Worm (Caenorhabditis elegans) whole organism, late embryonic: ENCODE results near the gene exos-4.2.

ENCODE experiments used
- C08G9.2 ChIP-seq: sonication (generic microtip); optimal IDR thresholded peaks from 2 replicates; lab custom pipeline; 2016; ENCODE audit warnings: mild to moderate bottlenecking, missing genetic modification characterization, moderate library complexity, missing compliant biosample characterization
- F13H6.1 ChIP-seq: sonication (generic microtip); optimal IDR thresholded peaks from 2 replicates; lab custom pipeline; 2016; ENCODE audit warnings: missing genetic modification characterization, missing compliant biosample characterization
- ama-1 ChIP-seq: fragments of 150-350 bp; optimal IDR thresholded peaks from 2 replicates; lab custom pipeline; 2014
- ceh-34 ChIP-seq: sonication (generic microtip); optimal IDR thresholded peaks from 2 replicates; lab custom pipeline; 2016; ENCODE audit warnings: mild to moderate bottlenecking, missing genetic modification characterization, missing compliant biosample characterization
- ceh-48 ChIP-seq: sonication (generic microtip); optimal IDR thresholded peaks from 2 replicates; lab custom pipeline; 2016; ENCODE audit warnings: missing genetic modification characterization, inconsistent platforms, missing compliant biosample characterization
- che-1 ChIP-seq: sonication (generic microtip); optimal IDR thresholded peaks from 2 replicates; lab custom pipeline; 2016; ENCODE audit warnings: mild to moderate bottlenecking, missing genetic modification characterization, missing compliant biosample characterization
- elt-2 ChIP-seq: sonication (generic microtip); optimal IDR thresholded peaks from 2 replicates; lab custom pipeline; 2016; ENCODE audit warnings: missing genetic modification reagents, missing genetic modification characterization, missing compliant biosample characterization
- hlh-6 ChIP-seq: sonication (generic microtip); optimal IDR thresholded peaks from 2 replicates; lab custom pipeline; 2016; ENCODE audit warnings: missing genotype, missing genetic modification characterization, missing compliant biosample characterization
- lin-11 ChIP-seq: fragments of 200-800 bp; sonication (Bioruptor generic); optimal IDR thresholded peaks from 2 replicates; lab custom pipeline; 2018; ENCODE audit warnings: mild to moderate bottlenecking, missing genetic modification characterization, missing compliant biosample characterization
- nfya-1 ChIP-seq: sonication (generic microtip); optimal IDR thresholded peaks from 2 replicates; lab custom pipeline; 2017; ENCODE audit warnings: missing genetic modification characterization, mild to moderate bottlenecking, missing compliant biosample characterization, antibody characterized with exemption, moderate library complexity
- nhr-232 ChIP-seq: sonication (generic microtip); optimal IDR thresholded peaks from 2 replicates; lab custom pipeline; 2016; ENCODE audit warnings: missing genetic modification characterization, missing compliant biosample characterization
- npax-4 ChIP-seq: sonication (generic microtip); optimal IDR thresholded peaks from 2 replicates; lab custom pipeline; 2016; ENCODE audit warnings: missing genetic modification characterization, missing compliant biosample characterization
- odd-2 ChIP-seq: sonication (generic microtip); optimal IDR thresholded peaks from 2 replicates; lab custom pipeline; 2017; ENCODE audit warnings: antibody characterized with exemption, mild to moderate bottlenecking, missing genetic modification characterization, missing compliant biosample characterization
- pag-3 ChIP-seq: sonication (generic microtip); optimal IDR thresholded peaks from 2 replicates; lab custom pipeline; 2016; ENCODE audit warnings: missing compliant biosample characterization, missing genetic modification characterization, borderline replicate concordance
- pha-2 ChIP-seq: sonication (generic microtip); optimal IDR thresholded peaks from 2 replicates; lab custom pipeline; 2017; ENCODE audit warnings: mild to moderate bottlenecking, missing genetic modification characterization, missing compliant biosample characterization
- sox-4 ChIP-seq: sonication (generic microtip); optimal IDR thresholded peaks from 2 replicates; lab custom pipeline; 2017; ENCODE audit warnings: mild to moderate bottlenecking, missing genetic modification characterization, inconsistent platforms, missing compliant biosample characterization
- unc-42 ChIP-seq: sonication (generic microtip); optimal IDR thresholded peaks from 2 replicates; lab custom pipeline; 2016; ENCODE audit warnings: missing genotype, missing genetic modification characterization, missing compliant biosample characterization

exos-4.2 gene

ce11 chrIII:907990-908389, 48.0 kb downstream of the exos-4.2 start:
- TF ChIP-seq pag-3 (tag; lab: Kevin White, UChicago), result no peak
- TF ChIP-seq ama-1 (lab: Kevin White, UChicago), result no peak
- TF ChIP-seq npax-4, result no peak
- no peak for TF ChIP-seq C08G9.2 (tag; lab: Kevin White, UChicago)
- TF ChIP-seq sox-4, result no peak
- TF ChIP-seq nfya-1 (tag; lab: Kevin White, UChicago), result peak; percentile 30
- no peak for TF ChIP-seq F13H6.1 (tag; lab: Kevin White, UChicago)

- TF ChIP-seq unc-42 (no peak), pha-2 (no peak), lin-11 (tag; lab: Kevin White, UChicago) (no peak), odd-2 (tag; lab: Kevin White, UChicago) (no peak), hlh-6 (no peak), elt-2 (tag; lab: Kevin White, UChicago) (no peak), che-1 (tag; lab: Kevin White, UChicago) (no peak), nhr-232 (tag; lab: Kevin White, UChicago) (no peak)
- TF ChIP-seq, all 69 proteins: peak for 0
Measured at ce11 chrIII:909540-909939, 49.5 kb downstream of the exos-4.2 start, which contains the start of gene crls-1. TSS of gene crls-1 (minus strand) at chrIII:909902.

- TF ChIP-seq ceh-34 (tag; lab: Kevin White, UChicago), result no peak
- TF ChIP-seq ceh-48 (tag; lab: Kevin White, UChicago), result peak; percentile 57
Measured at ce11 chrIII:910540-911311, 50.7 kb downstream of the exos-4.2 start, which contains the start of the genes F23H11.5 and bra-2. TSS of gene F23H11.5 (minus strand) at chrIII:910590. TSS of gene bra-2 (plus strand) at chrIII:911261.
